Worm (Caenorhabditis elegans): ENCODE results near the gene F49H12.4.

DNA sequence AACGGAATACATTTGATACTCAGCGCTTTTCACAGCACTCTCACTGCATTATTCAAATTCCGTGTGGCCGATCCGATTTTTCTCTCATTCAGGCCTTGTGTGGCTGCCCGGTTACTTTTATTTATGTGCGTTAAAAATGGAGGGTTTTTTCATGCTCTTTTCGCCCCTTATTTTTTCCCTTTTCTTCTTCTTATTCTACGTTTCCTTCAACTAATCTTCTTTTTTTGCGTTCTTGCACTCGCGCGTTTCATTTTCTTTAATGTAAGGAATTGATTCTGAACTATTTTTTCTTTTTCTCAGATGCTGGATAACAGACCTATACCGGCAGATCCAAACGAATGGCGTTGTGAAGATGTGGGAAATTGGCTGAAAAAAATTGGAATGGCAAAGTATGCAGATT lies 29.0 kb downstream of the F49H12.4 start, which contains the start of gene F53B1.2:
- TF ChIP-seq blmp-1 (tag; optimal IDR thresholded peaks at IDR 0.05) = no peak
- no peak for TF ChIP-seq ama-1 (optimal IDR thresholded peaks at IDR 0.05)
- no peak for TF ChIP-seq efl-3 (GFP tag; optimal IDR thresholded peaks at IDR 0.05)
- TF ChIP-seq lsy-2 (tag; optimal IDR thresholded peaks at IDR 0.05) = no peak
- no peak for TF ChIP-seq C04F5.9 (tag; optimal IDR thresholded peaks at IDR 0.05)
- TF ChIP-seq ets-5 (GFP tag; IDR thresholded peaks at IDR 0.05) = no peak
- TF ChIP-seq snpc-4 (tag; optimal IDR thresholded peaks at IDR 0.05) = no peak
- TF ChIP-seq fkh-10 (GFP tag; optimal IDR thresholded peaks at IDR 0.05) = no peak

All from whole organism, L1 larva.